Fruit fly (Drosophila melanogaster) whole organism, wandering third instar larva: ENCODE measurements around the gene CG6244.
A peak's percentile ranks its signal among the peaks of the same experiment; 100 is the strongest.

ENCODE experiments used
- Dfd ChIP-seq: fragments of >200 bp; optimal IDR thresholded peaks from 2 replicates; lab custom pipeline; 2017; ENCODE audit warnings: missing biosample characterization, missing genetic modification characterization
- Hr78 ChIP-seq: fragments of >200 bp; optimal IDR thresholded peaks from 2 replicates; lab custom pipeline; 2017; ENCODE audit warnings: missing biosample characterization, missing genetic modification characterization
- Rel ChIP-seq, 2 experiments: fragments of 200-800 bp; sonication (Bioruptor generic) in 1 of 2; optimal IDR thresholded peaks; 2 replicates in 1 of 2; 3 replicates in 1 of 2; lab custom pipeline; 2016 to 2019; ENCODE audit warnings: mild to moderate bottlenecking in 2 of 2, missing biosample characterization in 2 of 2, missing genetic modification characterization in 2 of 2, moderate library complexity in 1 of 2
- br ChIP-seq: fragments of 200-800 bp; sonication (Bioruptor generic); optimal IDR thresholded peaks from 2 replicates; lab custom pipeline; 2016; ENCODE audit warnings: missing biosample characterization, missing genetic modification characterization
- dsf ChIP-seq: sonication (Bioruptor generic); optimal IDR thresholded peaks from 2 replicates; lab custom pipeline; 2016; ENCODE audit warnings: missing biosample characterization, missing genetic modification characterization, borderline replicate concordance
- foxo ChIP-seq, 2 experiments: fragments of 200-800 bp; sonication (Bioruptor generic); optimal IDR thresholded peaks; 2 replicates in 1 of 2; 3 replicates in 1 of 2; lab custom pipeline; 2016 to 2017; ENCODE audit warnings: missing biosample characterization in 2 of 2, missing genetic modification characterization in 2 of 2
- jim ChIP-seq: fragments of 175-275, 200-325 bp; sonication (Bioruptor generic); optimal IDR thresholded peaks from 2 replicates; lab custom pipeline; 2016; ENCODE audit warnings: missing biosample characterization, mild to moderate bottlenecking, missing genetic modification characterization
- lola ChIP-seq: fragments of >200 bp; optimal IDR thresholded peaks from 2 replicates; lab custom pipeline; 2017; ENCODE audit warnings: missing biosample characterization, missing genetic modification characterization
- pan ChIP-seq: fragments of >200 bp; optimal IDR thresholded peaks from 2 replicates; lab custom pipeline; 2017
- psq ChIP-seq: fragments of 200-800 bp; sonication (Bioruptor generic); optimal IDR thresholded peaks from 3 replicates; lab custom pipeline; 2017; ENCODE audit warnings: missing biosample characterization, mild to moderate bottlenecking, missing genetic modification characterization, moderate library complexity
- rgr ChIP-seq: fragments of 200-800 bp; sonication (Bioruptor generic); optimal IDR thresholded peaks from 3 replicates; lab custom pipeline; 2016; ENCODE audit warnings: missing biosample characterization, mild to moderate bottlenecking, missing genetic modification characterization
- sage ChIP-seq: fragments of 200-800 bp; sonication (Bioruptor generic); optimal IDR thresholded peaks from 2 replicates; lab custom pipeline; 2016; ENCODE audit warnings: missing biosample characterization, mild to moderate bottlenecking, missing genetic modification characterization
- woc ChIP-seq: sonication (Bioruptor generic); optimal IDR thresholded peaks from 2 replicates; lab custom pipeline; 2016; ENCODE audit warnings: missing biosample characterization, mild to moderate bottlenecking, missing genetic modification characterization

DNA sequence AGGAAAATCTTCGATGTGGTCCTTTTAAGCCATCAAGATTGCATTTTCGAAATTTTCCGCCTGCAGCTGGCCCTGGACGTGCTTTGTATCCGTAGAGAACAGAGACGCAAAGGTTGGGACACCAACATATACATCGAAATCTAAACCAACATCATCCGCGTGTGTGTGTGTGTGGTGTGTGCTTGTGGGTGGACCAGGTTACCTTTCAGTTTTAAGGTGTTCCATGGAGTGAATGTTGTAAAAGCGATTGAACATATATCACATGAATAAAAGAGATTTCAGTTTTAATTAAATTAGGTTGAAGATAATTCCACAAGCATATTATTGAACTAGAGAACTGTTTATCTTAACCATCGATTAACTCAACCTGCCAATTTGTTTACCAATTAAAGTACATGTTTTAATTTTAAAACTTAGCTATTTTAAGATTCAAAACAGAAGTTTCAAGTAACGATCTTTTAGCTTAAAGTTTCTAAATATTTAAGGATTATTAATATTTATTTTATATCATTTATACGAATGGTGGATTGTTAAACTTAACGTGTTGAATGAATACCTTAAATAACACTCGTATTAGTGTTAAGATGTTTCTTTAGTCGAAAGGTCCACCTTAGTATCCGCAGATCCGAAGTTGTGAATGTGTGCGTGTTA lies 19.0 kb downstream of the CG6244 start:
- TF ChIP-seq Dfd (GFP tag; lab: Kevin White, UChicago) (no peak), br (GFP tag; lab: Kevin White, UChicago) (peak; percentile 63), woc (peak; percentile 38), foxo (GFP tag; optimal IDR thresholded peaks at IDR 0.05; lab: Kevin White, UChicago) (peak in 1 of 2 experiments; percentile 90), psq (GFP tag; lab: Kevin White, UChicago) (peak; percentile 78), rgr (GFP tag; lab: Kevin White, UChicago) (peak; percentile 87), Rel (GFP tag; optimal IDR thresholded peaks at IDR 0.05; lab: Kevin White, UChicago) (no peak), Rel (tag; optimal IDR thresholded peaks at IDR 0.05; lab: Kevin White, UChicago) (peak; percentile 58), Hr78 (GFP tag; lab: Kevin White, UChicago) (no peak), sage (GFP tag; lab: Kevin White, UChicago) (peak; percentile 29), pan (no peak), dsf (GFP tag; lab: Kevin White, UChicago) (no peak), lola (GFP tag; lab: Kevin White, UChicago) (peak; percentile 12), jim (GFP tag; lab: Kevin White, UChicago) (no peak)
